Fruit fly (Drosophila melanogaster) whole organism, adult: ENCODE measurements around the gene Lcp65Ag1.

Source experiments
- CG11617 ChIP-seq: fragments of 200-800 bp; sonication (Bioruptor generic); optimal IDR thresholded peaks from 2 replicates; lab custom pipeline; 2017; ENCODE audit warnings: mild to moderate bottlenecking, missing biosample characterization, missing genetic modification reagents, missing genetic modification characterization
- CG12768 ChIP-seq: fragments of 200-800 bp; sonication (Bioruptor generic); optimal IDR thresholded peaks from 2 replicates; lab custom pipeline; 2017; ENCODE audit warnings: missing biosample characterization, missing genetic modification characterization, mild to moderate bottlenecking, moderate library complexity, missing genetic modification reagents
- CG14711 ChIP-seq: fragments of 200-800 bp; sonication (Bioruptor generic); optimal IDR thresholded peaks from 2 replicates; lab custom pipeline; 2018; ENCODE audit warnings: missing biosample characterization, mild to moderate bottlenecking, missing genetic modification characterization, moderate library complexity
- CG1620 ChIP-seq: fragments of 200-800 bp; sonication (Bioruptor generic); optimal IDR thresholded peaks from 2 replicates; lab custom pipeline; 2016; ENCODE audit warnings: missing biosample characterization, missing genetic modification characterization
- CG33017 ChIP-seq: fragments of 200-800 bp; sonication (Bioruptor generic); optimal IDR thresholded peaks from 2 replicates; lab custom pipeline; 2018; ENCODE audit warnings: missing biosample characterization, mild to moderate bottlenecking, missing genetic modification characterization, moderate library complexity
- CG5204 ChIP-seq: fragments of 200-800 bp; sonication (Bioruptor generic); optimal IDR thresholded peaks from 2 replicates; lab custom pipeline; 2016; ENCODE audit warnings: missing biosample characterization, missing genetic modification characterization
- CG7045 ChIP-seq: fragments of 200-800 bp; sonication (Bioruptor generic); optimal IDR thresholded peaks from 2 replicates; lab custom pipeline; 2017; ENCODE audit warnings: missing biosample characterization, mild to moderate bottlenecking, missing genetic modification characterization
- CG7101 ChIP-seq: fragments of 200-800 bp; sonication (Bioruptor generic); optimal IDR thresholded peaks from 2 replicates; lab custom pipeline; 2018; ENCODE audit warnings: missing biosample characterization, mild to moderate bottlenecking, missing genetic modification characterization, moderate library complexity
- Clk ChIP-seq: fragments of 200-800 bp; sonication (Bioruptor generic); optimal IDR thresholded peaks from 2 replicates; lab custom pipeline; 2017; ENCODE audit warnings: missing biosample characterization, missing genetic modification characterization
- Crg-1 ChIP-seq: fragments of 200-800 bp; sonication (Bioruptor generic); optimal IDR thresholded peaks from 2 replicates; lab custom pipeline; 2016; ENCODE audit warnings: missing biosample characterization, missing genetic modification characterization
- Hr96 ChIP-seq: fragments of 200-800 bp; sonication (Bioruptor generic); optimal IDR thresholded peaks from 2 replicates; lab custom pipeline; 2016; ENCODE audit warnings: missing biosample characterization, missing genetic modification characterization
- Mnt ChIP-seq: fragments of 200-800 bp; sonication (Bioruptor generic); optimal IDR thresholded peaks from 2 replicates; lab custom pipeline; 2016; ENCODE audit warnings: missing biosample characterization, mild to moderate bottlenecking, missing genetic modification characterization
- bab1 ChIP-seq: fragments of 200-800 bp; sonication (Bioruptor generic); optimal IDR thresholded peaks from 3 replicates; lab custom pipeline; 2019; ENCODE audit warnings: missing biosample characterization, mild to moderate bottlenecking, missing genetic modification characterization, moderate library complexity
- cic ChIP-seq: fragments of 200-800 bp; sonication (Bioruptor generic); optimal IDR thresholded peaks from 2 replicates; lab custom pipeline; 2017; ENCODE audit warnings: missing biosample characterization, mild to moderate bottlenecking, missing genetic modification characterization, moderate library complexity
- cnc ChIP-seq, 2 experiments: fragments of >200 bp; optimal IDR thresholded peaks; 2 replicates each; lab custom pipeline; 2017
- kay ChIP-seq: fragments of 200-800 bp; sonication (Bioruptor generic); peaks from one replicate; lab custom pipeline; 2016; ENCODE audit warnings: missing biosample characterization, missing genetic modification characterization, borderline replicate concordance
- ovo ChIP-seq: fragments of 200-800 bp; sonication (Bioruptor generic); optimal IDR thresholded peaks from 2 replicates; lab custom pipeline; 2016; ENCODE audit warnings: missing biosample characterization, missing genetic modification characterization
- pad ChIP-seq: fragments of 200-800 bp; sonication (Bioruptor generic); optimal IDR thresholded peaks from 3 replicates; lab custom pipeline; 2017; ENCODE audit warnings: missing biosample characterization, missing genetic modification characterization, mild to moderate bottlenecking, moderate library complexity, missing genetic modification reagents
- tj ChIP-seq: fragments of 200-800 bp; sonication (Bioruptor generic); optimal IDR thresholded peaks from 3 replicates; lab custom pipeline; 2017; ENCODE audit warnings: missing biosample characterization, mild to moderate bottlenecking, missing genetic modification characterization, moderate library complexity
- toe ChIP-seq: fragments of 200-800 bp; sonication (Bioruptor generic); optimal IDR thresholded peaks from 2 replicates; lab custom pipeline; 2016; ENCODE audit warnings: missing biosample characterization, missing genetic modification characterization

Gene Lcp65Ag1

DNA sequence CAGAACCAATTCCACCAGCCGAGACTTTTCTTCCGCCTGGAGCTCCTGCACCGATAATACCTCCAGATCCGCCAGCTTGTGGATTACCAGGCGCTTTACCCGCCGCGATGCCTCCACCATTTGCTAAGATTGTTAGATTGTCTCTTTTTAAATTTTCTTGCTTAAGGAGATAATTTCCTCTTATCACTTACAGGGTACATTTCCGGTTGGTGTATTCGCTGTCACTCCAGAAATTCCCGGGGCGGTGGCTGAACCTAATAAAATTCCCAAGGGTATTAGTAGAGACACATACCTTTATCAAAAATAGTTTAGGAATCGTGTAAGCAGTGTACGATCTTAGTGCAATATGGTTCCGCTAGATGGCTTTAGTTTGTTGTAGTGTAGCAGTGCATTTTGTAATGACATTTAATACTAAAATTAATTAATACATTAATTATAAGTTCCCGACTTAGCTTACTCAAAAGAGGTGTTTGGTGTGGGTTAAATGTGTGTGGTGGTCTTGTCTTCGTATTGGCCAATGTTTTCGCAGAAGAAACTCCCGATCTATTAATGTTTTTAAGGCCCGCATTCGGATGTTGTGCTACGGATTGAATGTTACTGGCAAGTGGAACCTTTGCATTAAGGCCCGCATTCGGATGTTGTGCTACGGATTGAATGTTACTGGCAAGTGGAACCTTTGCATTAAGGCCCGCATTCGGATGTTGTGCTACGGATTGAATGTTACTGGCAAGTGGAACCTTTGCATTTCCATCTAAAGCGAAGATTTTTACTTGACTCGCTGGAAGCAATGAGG lies 10.3 kb downstream of the Lcp65Ag1 start:
- peak; percentile 12 for TF ChIP-seq toe (GFP tag; lab: Kevin White, UChicago)
- peak; percentile 20 for TF ChIP-seq CG7045 (GFP tag; lab: Kevin White, UChicago)
- TF ChIP-seq Hr96 = peak; percentile 47
- TF ChIP-seq pad (GFP tag; lab: Kevin White, UChicago) = no peak

DNA sequence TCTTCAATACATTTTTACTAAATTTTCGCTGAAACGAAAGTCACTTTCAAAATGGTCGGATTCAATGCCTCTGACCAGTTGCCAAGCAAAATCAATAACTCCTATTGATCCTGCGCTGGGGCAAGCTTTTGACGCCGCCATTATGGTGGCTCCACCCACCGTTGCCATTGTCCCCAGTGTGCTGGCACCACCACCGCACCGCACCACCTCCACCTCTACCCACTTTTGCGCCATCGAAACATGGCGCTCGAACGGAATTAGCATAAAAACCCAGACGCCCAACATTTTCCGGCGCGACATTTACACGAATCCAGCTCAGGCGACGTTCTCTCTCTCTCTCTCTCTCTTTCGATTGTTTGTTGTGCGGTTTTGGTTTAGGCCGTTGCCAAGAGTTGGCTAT lies 18.2 kb downstream of the Lcp65Ag1 start:
- TF ChIP-seq pad (GFP tag; lab: Kevin White, UChicago) (no peak), kay (no peak), CG7045 (GFP tag; lab: Kevin White, UChicago) (no peak), ovo (GFP tag; lab: Kevin White, UChicago) (no peak), Clk (GFP tag; lab: Kevin White, UChicago) (no peak), Mnt (GFP tag; lab: Kevin White, UChicago) (no peak), cic (GFP tag; lab: Kevin White, UChicago) (no peak), tj (GFP tag; lab: Kevin White, UChicago) (no peak), CG14711 (no peak), toe (GFP tag; lab: Kevin White, UChicago) (no peak)

DNA sequence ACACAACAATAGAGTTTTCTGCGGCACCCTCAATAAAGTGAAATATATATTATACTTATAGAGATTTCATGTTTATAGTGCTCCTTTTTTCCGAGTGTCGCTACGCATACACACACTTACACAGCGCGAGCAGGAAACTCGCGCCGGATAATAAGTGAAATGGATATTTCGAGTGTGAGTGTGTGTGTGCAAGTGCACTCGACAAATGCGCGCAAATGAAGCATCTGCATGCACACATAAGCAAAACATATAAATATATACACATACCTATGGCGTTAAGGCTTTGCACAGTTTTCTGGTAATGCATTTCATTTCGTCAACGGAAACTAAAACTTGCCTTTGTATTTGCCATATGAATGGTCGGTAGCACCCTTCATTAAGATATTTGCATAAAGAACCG lies 19.6 kb downstream of the Lcp65Ag1 start:
- no peak for TF ChIP-seq Mnt (GFP tag; lab: Kevin White, UChicago)
- no peak for TF ChIP-seq Crg-1 (GFP tag; lab: Kevin White, UChicago)
- TF ChIP-seq CG14711 = no peak
- no peak for TF ChIP-seq Clk (GFP tag; lab: Kevin White, UChicago)
- no peak for TF ChIP-seq tj (GFP tag; lab: Kevin White, UChicago)
- no peak for TF ChIP-seq ovo (GFP tag; lab: Kevin White, UChicago)
- TF ChIP-seq CG33017 (tag; lab: Kevin White, UChicago) = no peak
- TF ChIP-seq CG1620 (GFP tag; lab: Kevin White, UChicago) = no peak
- TF ChIP-seq toe (GFP tag; lab: Kevin White, UChicago) = no peak
- TF ChIP-seq kay = no peak

DNA sequence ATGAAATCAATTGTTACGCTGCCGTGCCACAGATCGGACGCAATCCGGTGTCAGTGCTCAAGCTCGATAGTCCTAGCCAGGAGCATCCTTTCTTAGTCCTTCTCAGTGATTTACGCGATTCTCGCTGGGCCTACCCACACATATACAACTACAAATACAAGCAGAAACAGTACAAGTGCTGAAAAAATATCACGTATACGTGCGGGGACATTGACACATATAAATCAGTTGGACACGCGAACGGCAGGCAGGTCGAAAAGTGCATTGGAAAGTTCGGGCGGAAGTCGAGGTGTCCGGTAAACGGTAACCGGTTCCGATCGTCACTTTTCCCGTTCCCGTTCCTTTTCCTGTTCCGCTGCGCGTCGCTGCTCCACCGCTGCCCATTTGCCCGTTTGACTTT lies 23.6 kb downstream of the Lcp65Ag1 start:
- no peak for TF ChIP-seq CG5204 (GFP tag; lab: Kevin White, UChicago)
- no peak for TF ChIP-seq tj (GFP tag; lab: Kevin White, UChicago)
- TF ChIP-seq CG7045 (GFP tag; lab: Kevin White, UChicago) = no peak
- TF ChIP-seq cnc (optimal IDR thresholded peaks at IDR 0.05; lab: Kevin White, UChicago) = no peak
- no peak for TF ChIP-seq CG12768 (GFP tag; lab: Kevin White, UChicago)
- no peak for TF ChIP-seq CG11617 (GFP tag; lab: Kevin White, UChicago)
- no peak for TF ChIP-seq pad (GFP tag; lab: Kevin White, UChicago)
- TF ChIP-seq cic (GFP tag; lab: Kevin White, UChicago) = no peak
- TF ChIP-seq Clk (GFP tag; lab: Kevin White, UChicago) = no peak
- TF ChIP-seq kay = no peak
- no peak for TF ChIP-seq CG7101 (tag; lab: Kevin White, UChicago)
- no peak for TF ChIP-seq Crg-1 (GFP tag; lab: Kevin White, UChicago)
- no peak for TF ChIP-seq Mnt (GFP tag; lab: Kevin White, UChicago)
- no peak for TF ChIP-seq bab1
- no peak for TF ChIP-seq CG33017 (tag; lab: Kevin White, UChicago)

DNA sequence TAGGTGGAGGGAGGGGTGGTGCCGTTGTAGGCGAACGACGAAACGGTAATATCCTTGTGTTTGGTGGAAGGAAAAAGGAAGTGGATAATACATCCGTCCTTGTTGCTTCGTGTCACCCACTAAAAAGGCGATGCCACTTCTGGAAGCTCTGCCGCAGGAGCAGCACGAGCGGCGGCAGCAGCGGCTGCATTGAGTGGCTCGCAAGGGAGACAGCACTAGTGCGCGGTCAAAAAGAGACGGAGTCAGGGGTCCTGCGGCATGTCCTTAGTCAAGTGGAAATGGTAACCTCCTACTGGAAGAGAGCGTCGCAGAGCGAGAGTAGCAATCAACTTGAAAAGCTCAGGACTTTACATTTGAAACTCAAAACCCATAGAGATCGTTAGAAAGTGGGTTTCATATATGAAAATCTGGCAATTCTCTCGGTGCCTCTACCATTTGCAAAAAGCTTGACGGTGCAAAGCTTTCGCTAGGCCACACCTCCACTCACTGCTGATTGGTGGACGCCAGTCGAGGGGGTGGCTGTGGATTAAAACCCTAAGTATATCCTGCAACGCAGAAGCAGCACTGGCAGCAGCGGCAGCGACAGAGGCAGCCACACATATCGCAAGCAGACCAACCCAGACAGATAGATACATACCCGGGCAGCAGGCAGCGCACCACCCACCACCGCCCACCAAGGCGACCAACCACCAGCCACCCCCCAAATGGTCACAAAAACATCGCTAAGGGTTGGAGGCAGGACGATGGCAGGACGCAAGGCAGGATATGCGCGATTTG lies 24.2 kb downstream of the Lcp65Ag1 start:
- TF ChIP-seq CG1620 (GFP tag; lab: Kevin White, UChicago) (no peak), tj (GFP tag; lab: Kevin White, UChicago) (no peak), cnc (optimal IDR thresholded peaks at IDR 0.05; lab: Kevin White, UChicago) (no peak), Hr96 (no peak), Mnt (GFP tag; lab: Kevin White, UChicago) (no peak), CG12768 (GFP tag; lab: Kevin White, UChicago) (no peak), CG33017 (tag; lab: Kevin White, UChicago) (no peak), cic (GFP tag; lab: Kevin White, UChicago) (no peak), bab1 (no peak), Crg-1 (GFP tag; lab: Kevin White, UChicago) (no peak), pad (GFP tag; lab: Kevin White, UChicago) (no peak), CG11617 (GFP tag; lab: Kevin White, UChicago) (no peak)

DNA sequence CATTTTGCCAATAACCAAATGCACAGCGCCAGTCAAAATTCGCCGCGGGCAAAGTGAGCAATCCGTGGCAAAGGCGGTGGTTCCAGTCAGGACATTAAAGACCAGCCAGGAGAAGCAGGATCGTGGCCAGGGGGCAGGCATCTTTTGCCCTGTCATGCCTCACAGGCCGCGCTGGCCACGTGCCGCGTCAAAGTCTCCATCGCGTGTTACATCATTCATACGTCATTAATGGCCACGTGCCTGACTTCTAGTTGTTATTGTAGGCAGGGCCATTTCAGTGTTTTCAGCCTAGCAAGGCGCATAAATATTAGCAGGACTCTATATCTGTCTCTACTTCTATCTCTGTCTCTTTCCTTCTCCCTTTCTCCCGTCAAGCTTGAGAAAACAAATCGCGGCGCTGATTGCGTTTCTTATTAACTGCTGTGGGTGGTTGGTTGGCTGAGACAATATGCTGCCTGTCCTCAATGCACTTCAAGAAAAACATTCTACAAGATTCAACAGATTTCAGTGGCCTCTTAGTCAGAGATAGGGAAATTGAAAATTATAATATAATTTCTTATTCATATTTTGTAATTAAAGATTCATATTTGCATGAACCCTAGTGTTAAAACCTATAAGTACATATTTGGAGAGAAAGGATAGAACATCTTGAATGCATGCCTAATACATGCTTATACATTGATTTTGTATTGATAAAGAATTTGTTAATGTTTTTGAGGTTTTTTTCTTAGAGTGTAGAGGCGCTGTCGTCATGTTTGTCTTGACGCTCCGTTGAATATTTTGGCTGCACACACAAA lies 26.6 kb downstream of the Lcp65Ag1 start:
- TF ChIP-seq CG12768 (GFP tag; lab: Kevin White, UChicago) = no peak
- no peak for TF ChIP-seq toe (GFP tag; lab: Kevin White, UChicago)
- no peak for TF ChIP-seq CG33017 (tag; lab: Kevin White, UChicago)
- TF ChIP-seq Clk (GFP tag; lab: Kevin White, UChicago) = no peak
- no peak for TF ChIP-seq Crg-1 (GFP tag; lab: Kevin White, UChicago)
